Worm (Caenorhabditis elegans) whole organism, L4 larva: Measurements from ENCODE around the gene R04E5.9.

Source experiments
- F37D6.2 ChIP-seq: sonication (generic microtip); optimal IDR thresholded peaks from 2 replicates; lab custom pipeline; 2016; ENCODE audit warnings: mild to moderate bottlenecking, missing genetic modification characterization, missing compliant biosample characterization
- R02D3.7 ChIP-seq: fragments of 150-350 bp; sonication (generic microtip); optimal IDR thresholded peaks from 3 replicates; lab custom pipeline; 2014; ENCODE audit warnings: missing biosample characterization, missing genetic modification characterization
- T20F7.1 ChIP-seq: fragments of 200-800 bp; sonication (Bioruptor generic); optimal IDR thresholded peaks from 2 replicates; lab custom pipeline; 2018; ENCODE audit warnings: mild to moderate bottlenecking, missing genetic modification characterization, missing compliant biosample characterization
- Y105C5A.15 ChIP-seq: fragments of 200-800 bp; sonication (Bioruptor generic); IDR thresholded peaks from 2 replicates; pipeline ENCODE4 v1.3.6; 2022; ENCODE audit warnings: missing genetic modification characterization, missing compliant biosample characterization
- Y75B8A.6 ChIP-seq: fragments of 200-800 bp; sonication (Bioruptor generic); IDR thresholded peaks from 2 replicates; pipeline ENCODE4 v1.3.6; 2022; ENCODE audit warnings: missing genetic modification reagents, missing genetic modification characterization, missing compliant biosample characterization
- ZK337.2 ChIP-seq: fragments of 200-800 bp; sonication (Bioruptor generic); IDR thresholded peaks from 2 replicates; pipeline ENCODE4 v1.3.6; 2022; ENCODE audit warnings: missing genetic modification reagents, missing genetic modification characterization, missing compliant biosample characterization
- aha-1 ChIP-seq: fragments of 150-350 bp; peaks from one replicate; lab custom pipeline; 2014; ENCODE audit warnings: missing biosample characterization, missing genetic modification characterization
- aly-2 ChIP-seq: sonication (generic microtip); optimal IDR thresholded peaks from 2 replicates; lab custom pipeline; 2018; ENCODE audit warnings: missing biosample characterization, missing genetic modification characterization
- arid-1 ChIP-seq: fragments of 200-800 bp; sonication (Bioruptor generic); conservative IDR thresholded peaks from 2 replicates; pipeline ENCODE4 v1.3.6; 2022; ENCODE audit warnings: missing genetic modification reagents, missing genetic modification characterization, missing compliant biosample characterization
- attf-4 ChIP-seq: sonication (generic microtip); optimal IDR thresholded peaks from 3 replicates; lab custom pipeline; 2017; ENCODE audit warnings: missing biosample characterization, missing genetic modification characterization
- ceh-28 ChIP-seq: fragments of 150-350 bp; optimal IDR thresholded peaks from 2 replicates; lab custom pipeline; 2014; ENCODE audit warnings: missing biosample characterization, missing genetic modification reagents, missing genetic modification characterization
- ceh-44 ChIP-seq: fragments of 200-800 bp; sonication (Bioruptor generic); IDR thresholded peaks from 2 replicates; pipeline ENCODE4 v1.3.6; 2022; ENCODE audit warnings: missing genetic modification reagents, missing genetic modification characterization, missing compliant biosample characterization
- ceh-82 ChIP-seq: sonication (generic microtip); optimal IDR thresholded peaks from 2 replicates; lab custom pipeline; 2017; ENCODE audit warnings: missing biosample characterization, missing genetic modification characterization
- ces-1 ChIP-seq: fragments of 150-350 bp; sonication (generic microtip); optimal IDR thresholded peaks from 4 replicates; lab custom pipeline; 2014; ENCODE audit warnings: missing biosample characterization, missing genetic modification reagents, missing genetic modification characterization
- cey-2 ChIP-seq: sonication (generic microtip); optimal IDR thresholded peaks from 3 replicates; lab custom pipeline; 2017; ENCODE audit warnings: missing genetic modification characterization, mild to moderate bottlenecking, missing compliant biosample characterization, antibody characterized with exemption, borderline replicate concordance; ENCODE audit not compliant: insufficient read depth
- dmd-6 ChIP-seq: fragments of 200-800 bp; sonication (Bioruptor generic); IDR thresholded peaks from 2 replicates; pipeline ENCODE4 v1.3.6; 2022; ENCODE audit warnings: missing genetic modification reagents, missing genetic modification characterization, missing compliant biosample characterization
- dmd-8 ChIP-seq: fragments of 200-800 bp; sonication (Bioruptor generic); IDR thresholded peaks from 2 replicates; pipeline ENCODE4 v1.3.6; 2022; ENCODE audit warnings: missing genetic modification characterization, missing compliant biosample characterization
- egl-27 ChIP-seq: sonication (generic microtip); optimal IDR thresholded peaks from 3 replicates; lab custom pipeline; 2017; ENCODE audit warnings: missing biosample characterization, missing genetic modification reagents, missing genetic modification characterization
- egl-43 ChIP-seq: fragments of 200-800 bp; sonication (Bioruptor generic); IDR thresholded peaks from 2 replicates; pipeline ENCODE4 v1.3.6; 2022; ENCODE audit warnings: missing genetic modification reagents, missing genetic modification characterization, missing compliant biosample characterization
- fkh-10 ChIP-seq: fragments of 150-350 bp; optimal IDR thresholded peaks from 2 replicates; lab custom pipeline; 2014; ENCODE audit warnings: missing biosample characterization, missing genetic modification reagents, missing genetic modification characterization
- fos-1 ChIP-seq: fragments of 150-350 bp; optimal IDR thresholded peaks from 2 replicates; lab custom pipeline; 2014; ENCODE audit warnings: missing biosample characterization, missing genetic modification characterization
- hlh-11 ChIP-seq: fragments of 200-800 bp; sonication (Bioruptor generic); optimal IDR thresholded peaks from 2 replicates; lab custom pipeline; 2018; ENCODE audit warnings: mild to moderate bottlenecking, missing genetic modification characterization, missing compliant biosample characterization
- hlh-30 ChIP-seq: sonication (generic microtip); optimal IDR thresholded peaks from 2 replicates; lab custom pipeline; 2017; ENCODE audit warnings: antibody characterized with exemption, mild to moderate bottlenecking, missing genetic modification characterization, missing compliant biosample characterization; ENCODE audit not compliant: insufficient read depth
- hmg-1.1 ChIP-seq: fragments of 200-800 bp; sonication (Bioruptor generic); IDR thresholded peaks from 2 replicates; pipeline ENCODE4 v1.3.6; 2022; ENCODE audit warnings: missing genetic modification reagents, missing genetic modification characterization, missing compliant biosample characterization
- lim-7 ChIP-seq: fragments of 200-800 bp; sonication (Bioruptor generic); IDR thresholded peaks from 2 replicates; pipeline ENCODE4 v1.3.6; 2022; ENCODE audit warnings: missing genetic modification characterization, missing compliant biosample characterization
- lin-13 ChIP-seq: fragments of 150-350 bp; optimal IDR thresholded peaks from 2 replicates; lab custom pipeline; 2014; ENCODE audit warnings: missing biosample characterization, missing genetic modification reagents, missing genetic modification characterization
- lsy-2 ChIP-seq, 2 experiments: fragments of 150-350 bp in 1 of 2; sonication (generic microtip) in 1 of 2; optimal IDR thresholded peaks; 2 replicates each; lab custom pipeline; 2014 to 2017; ENCODE audit warnings: missing biosample characterization in 2 of 2, missing genetic modification characterization in 2 of 2
- madf-5 ChIP-seq, 2 experiments: fragments of 200-800 bp; sonication (Bioruptor generic); IDR thresholded peaks; 2 replicates each; pipeline ENCODE4 v1.3.6; 2022; ENCODE audit warnings: missing compliant biosample characterization in 2 of 2, missing genetic modification characterization in 2 of 2
- madf-9 ChIP-seq: fragments of 200-800 bp; sonication (Bioruptor generic); conservative IDR thresholded peaks from 2 replicates; pipeline ENCODE4 v1.3.6; 2022; ENCODE audit warnings: missing genetic modification reagents, missing genetic modification characterization, missing compliant biosample characterization
- mdl-1 ChIP-seq, 2 experiments: fragments of 150-350 bp in 1 of 2; sonication (generic microtip) in 1 of 2; optimal IDR thresholded peaks; 2 replicates each; lab custom pipeline; 2014 to 2017; ENCODE audit warnings: missing biosample characterization in 2 of 2, missing genetic modification characterization in 2 of 2
- mep-1 ChIP-seq: fragments of 150-350 bp; sonication (generic microtip); optimal IDR thresholded peaks from 3 replicates; lab custom pipeline; 2014; ENCODE audit warnings: missing biosample characterization, missing genetic modification characterization
- mes-2 ChIP-seq: sonication (generic microtip); optimal IDR thresholded peaks from 2 replicates; lab custom pipeline; 2016; ENCODE audit warnings: missing genotype, mild to moderate bottlenecking, missing genetic modification characterization, missing compliant biosample characterization; ENCODE audit not compliant: poor library complexity, severe bottlenecking
- mxl-3 ChIP-seq: fragments of 200-800 bp; sonication (Bioruptor generic); optimal IDR thresholded peaks from 2 replicates; lab custom pipeline; 2018; ENCODE audit warnings: mild to moderate bottlenecking, missing genetic modification characterization, missing compliant biosample characterization
- nhr-102 ChIP-seq: sonication (generic microtip); optimal IDR thresholded peaks from 2 replicates; lab custom pipeline; 2016; ENCODE audit warnings: mild to moderate bottlenecking, missing genetic modification characterization, moderate library complexity, missing compliant biosample characterization
- nhr-11 ChIP-seq: fragments of 150-350 bp; optimal IDR thresholded peaks from 2 replicates; lab custom pipeline; 2014; ENCODE audit warnings: missing biosample characterization, missing genetic modification characterization
- nhr-237 ChIP-seq: sonication (generic microtip); optimal IDR thresholded peaks from 2 replicates; lab custom pipeline; 2017; ENCODE audit warnings: missing biosample characterization, missing genetic modification characterization
- nhr-28 ChIP-seq: fragments of 150-350 bp; optimal IDR thresholded peaks from 2 replicates; lab custom pipeline; 2014; ENCODE audit warnings: missing biosample characterization, missing genetic modification characterization
- nhr-76 ChIP-seq: fragments of 150-350 bp; optimal IDR thresholded peaks from 2 replicates; lab custom pipeline; 2014; ENCODE audit warnings: missing biosample characterization, missing genetic modification characterization
- pha-4 ChIP-seq, 2 experiments: fragments of 150-350 bp in 1 of 2; fragments of 200-800 bp in 1 of 2; sonication (Bioruptor generic) in 1 of 2; IDR thresholded peaks in 1 of 2; optimal IDR thresholded peaks in 1 of 2; 2 replicates each; pipeline versions ENCODE4 v1.3.6 to Lab custom; 2014 to 2022; ENCODE audit warnings: missing genetic modification characterization in 2 of 2, missing genetic modification reagents in 2 of 2, missing biosample characterization in 1 of 2, missing compliant biosample characterization in 1 of 2
- pqm-1 ChIP-seq: sonication (generic microtip); optimal IDR thresholded peaks from 2 replicates; lab custom pipeline; 2017; ENCODE audit warnings: missing biosample characterization, missing genetic modification characterization
- rbr-2 ChIP-seq: sonication (generic microtip); optimal IDR thresholded peaks from 2 replicates; lab custom pipeline; 2016; ENCODE audit warnings: missing genotype, missing genetic modification characterization, missing compliant biosample characterization
- snpc-4 ChIP-seq: fragments of 150-350 bp; optimal IDR thresholded peaks from 2 replicates; lab custom pipeline; 2014; ENCODE audit warnings: missing biosample characterization, missing genetic modification characterization
- tra-1 ChIP-seq: fragments of 200-800 bp; sonication (Bioruptor generic); IDR thresholded peaks from 2 replicates; pipeline ENCODE4 v1.3.6; 2022; ENCODE audit warnings: missing genetic modification reagents, missing genetic modification characterization, missing compliant biosample characterization
- unc-39 ChIP-seq: sonication (generic microtip); optimal IDR thresholded peaks from 2 replicates; lab custom pipeline; 2017; ENCODE audit warnings: missing biosample characterization, missing genetic modification characterization
- unc-62 ChIP-seq, 3 experiments: fragments of 150-350 bp in 1 of 3; sonication (generic microtip); optimal IDR thresholded peaks in 2 of 3; peaks in 1 of 3; 1 replicate in 1 of 3; 2 replicates in 2 of 3; lab custom pipeline; 2014 to 2017; ENCODE audit warnings: missing biosample characterization in 3 of 3, missing genetic modification characterization in 3 of 3, missing genetic modification reagents in 3 of 3, missing genotype in 1 of 3
- vab-7 ChIP-seq: fragments of 200-800 bp; sonication (Bioruptor generic); IDR thresholded peaks from 2 replicates; pipeline ENCODE4 v1.3.6; 2022; ENCODE audit warnings: missing genetic modification reagents, missing genetic modification characterization, missing compliant biosample characterization
- zag-1 ChIP-seq: fragments of 150-350 bp; optimal IDR thresholded peaks from 2 replicates; lab custom pipeline; 2014; ENCODE audit warnings: missing biosample characterization, missing genetic modification characterization
- zfp-2 ChIP-seq: sonication (generic microtip); optimal IDR thresholded peaks from 2 replicates; lab custom pipeline; 2016; ENCODE audit warnings: mild to moderate bottlenecking, missing genetic modification characterization, missing compliant biosample characterization
- zip-11 ChIP-seq: fragments of 200-800 bp; sonication (Bioruptor generic); IDR thresholded peaks from 2 replicates; pipeline ENCODE4 v1.3.6; 2022; ENCODE audit warnings: missing genetic modification characterization, missing compliant biosample characterization

R04E5.9 gene

DNA sequence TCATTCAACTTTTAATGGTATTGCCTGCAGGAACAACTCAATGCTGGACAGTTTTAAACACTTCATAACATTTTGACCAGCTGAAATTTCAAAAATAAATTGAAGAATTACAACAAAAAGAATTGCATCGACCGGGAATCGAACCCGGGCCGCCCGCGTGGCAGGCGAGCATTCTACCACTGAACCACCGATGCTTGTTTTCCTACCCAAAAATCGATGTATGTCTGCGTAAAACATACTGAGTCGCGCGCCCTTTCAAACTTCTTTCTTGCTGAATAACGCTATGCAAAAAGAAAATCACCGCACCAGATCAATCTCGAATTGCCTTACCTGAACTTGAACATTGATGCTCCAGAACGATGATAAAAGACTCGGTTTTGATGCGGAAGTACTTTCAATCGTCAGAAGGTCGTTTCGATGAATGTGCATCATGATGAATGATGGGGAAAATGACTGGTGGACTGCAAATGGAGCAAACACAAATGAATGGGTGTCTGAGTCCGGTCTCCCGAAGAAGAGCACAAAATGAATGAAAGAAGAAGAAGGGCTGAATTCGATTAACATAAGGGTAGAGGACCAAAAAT is 14.2 kb downstream of the R04E5.9 start, which contains the start of gene R04E5.7 (continued):
- TF ChIP-seq zag-1 (tag; lab: Kevin White, UChicago) = no peak
- no peak for TF ChIP-seq nhr-76 (tag; lab: Kevin White, UChicago)
- peak; percentile 54 for TF ChIP-seq rbr-2 (tag; lab: Kevin White, UChicago)
- TF ChIP-seq cey-2 (tag; lab: Kevin White, UChicago) = no peak
- TF ChIP-seq nhr-102 (tag; lab: Kevin White, UChicago) = peak; percentile 22
- TF ChIP-seq attf-4 = no peak
- 0 out of 2 replicates have a peak, but pooled peaks have one; percentile 53 for TF ChIP-seq Y75B8A.6 (GFP tag; lab: Robert Waterston, UW)
- TF ChIP-seq nhr-237 (tag; lab: Kevin White, UChicago) = no peak
- TF ChIP-seq zip-11 (GFP tag; lab: Robert Waterston, UW) = no peak
- peak; percentile 69 for TF ChIP-seq hmg-1.1
- no peak for TF ChIP-seq pqm-1 (tag; lab: Kevin White, UChicago)
- TF ChIP-seq ces-1 (GFP tag; lab: Kevin White, UChicago) = no peak
- TF ChIP-seq lim-7 (GFP tag; lab: Robert Waterston, UW) = peak; percentile 64; the same call in 1 of the 2 replicates
- no peak for TF ChIP-seq ZK337.2 (GFP tag; lab: Robert Waterston, UW)
- peak; percentile 33; the same call in 1 of the 2 replicates for TF ChIP-seq tra-1 (GFP tag; lab: Robert Waterston, UW)
- TF ChIP-seq R02D3.7 (tag; lab: Kevin White, UChicago) = no peak
- TF ChIP-seq T20F7.1 (GFP tag; lab: Kevin White, UChicago) = no peak
- TF ChIP-seq lin-13 = no peak
- peak; percentile 59; the same call in 1 of the 2 replicates for TF ChIP-seq madf-9 (GFP tag; lab: Robert Waterston, UW)
- peak; percentile 58 for TF ChIP-seq mes-2
- no peak for TF ChIP-seq unc-39
- TF ChIP-seq egl-43 (GFP tag; lab: Robert Waterston, UW) = peak; percentile 82
- no peak for TF ChIP-seq ceh-82
- no peak for TF ChIP-seq fos-1 (tag; lab: Kevin White, UChicago)
- peak; percentile 83 for TF ChIP-seq ceh-44 (GFP tag; lab: Robert Waterston, UW)
- TF ChIP-seq dmd-8 = no peak
- TF ChIP-seq pha-4 (GFP tag; IDR thresholded peaks at IDR 0.05; lab: Robert Waterston, UW) = peak; percentile 52; the same call in 1 of the 2 replicates
- TF ChIP-seq pha-4 (tag; optimal IDR thresholded peaks at IDR 0.05; lab: Kevin White, UChicago) = no peak
- peak; percentile 63 for TF ChIP-seq arid-1
- TF ChIP-seq aly-2 (tag; lab: Kevin White, UChicago) = no peak
- no peak for TF ChIP-seq madf-5 (GFP tag; IDR thresholded peaks at IDR 0.05; lab: Robert Waterston, UW)
- no peak for TF ChIP-seq egl-27 (tag; lab: Kevin White, UChicago)
- peak in 1 of 2 experiments; percentile 20 for TF ChIP-seq mdl-1 (tag; optimal IDR thresholded peaks at IDR 0.05; lab: Kevin White, UChicago)
- peak; percentile 57 for TF ChIP-seq mep-1
- no peak for TF ChIP-seq Y105C5A.15 (GFP tag; lab: Robert Waterston, UW)
- TF ChIP-seq ceh-28 (tag; lab: Kevin White, UChicago) = no peak
- TF ChIP-seq hlh-11 (tag; lab: Kevin White, UChicago) = peak; percentile 44
- TF ChIP-seq, all 104 proteins: peak for 31

DNA sequence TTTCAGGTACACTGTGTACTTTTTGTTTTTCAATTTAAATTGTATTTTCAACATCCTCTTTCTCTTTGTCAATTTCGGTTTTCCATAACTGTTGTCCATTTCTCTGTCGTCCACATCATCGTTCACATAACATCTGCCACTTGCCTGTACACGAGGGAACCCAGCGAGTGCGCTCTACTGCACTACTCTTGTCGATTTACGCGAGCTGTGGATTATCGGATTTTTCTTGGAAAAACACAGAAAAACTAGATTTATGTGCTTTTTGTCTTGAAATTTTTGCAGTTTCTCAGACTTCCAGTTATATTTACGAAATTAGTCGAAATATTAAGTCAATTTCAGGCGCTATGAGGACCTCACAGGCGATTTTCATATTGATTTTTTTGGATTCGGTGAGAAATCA is 19.1 kb downstream of the R04E5.9 start, which contains the start of gene chup-1:
Gene chup-1 (plus strand): TSS at position 340 of the 400 bp plus-strand sequence.
- TF ChIP-seq F37D6.2 (tag; lab: Kevin White, UChicago) (no peak), mdl-1 (tag; optimal IDR thresholded peaks at IDR 0.05; lab: Kevin White, UChicago) (peak in 1 of 2 experiments; percentile 63), nhr-28 (tag; lab: Kevin White, UChicago) (peak; percentile 54), snpc-4 (tag; lab: Kevin White, UChicago) (no peak), ZK337.2 (GFP tag; lab: Robert Waterston, UW) (no peak), aha-1 (tag; lab: Kevin White, UChicago) (peak; percentile 97), zfp-2 (tag; lab: Kevin White, UChicago) (no peak), unc-62 (GFP tag; optimal IDR thresholded peaks at IDR 0.05 in 1 of 2; lab: Kevin White, UChicago) (peak in 1 of 2 experiments; percentile 46), unc-62 (tag; optimal IDR thresholded peaks at IDR 0.05; lab: Kevin White, UChicago) (no peak), aly-2 (tag; lab: Kevin White, UChicago) (no peak), hlh-11 (tag; lab: Kevin White, UChicago) (peak; percentile 14), hlh-30 (tag; lab: Kevin White, UChicago) (peak; percentile 60), lsy-2 (tag; optimal IDR thresholded peaks at IDR 0.05; lab: Kevin White, UChicago) (peak in 1 of 2 experiments; percentile 34), fkh-10 (no peak), dmd-6 (0 out of 2 replicates have a peak, but pooled peaks have one; percentile 13), nhr-11 (tag; lab: Kevin White, UChicago) (peak; percentile 28), R02D3.7 (tag; lab: Kevin White, UChicago) (peak; percentile 64), mes-2 (peak; percentile 52), mxl-3 (GFP tag; lab: Kevin White, UChicago) (peak; percentile 46), vab-7 (GFP tag; lab: Robert Waterston, UW) (no peak), cey-2 (tag; lab: Kevin White, UChicago) (no peak)
